Fruit fly (Drosophila melanogaster): ENCODE results near the gene CG17107.
A peak's percentile ranks its signal among the peaks of the same experiment; 100 is the strongest.

CG17107 gene

dm6 chr2L:10721535-10721934 is 39.8 kb downstream of the CG17107 start:
- peak; percentile 56 for TF ChIP-seq D1 (tag; optimal IDR thresholded peaks at IDR 0.05)
- no peak for TF ChIP-seq fd96Ca (GFP tag; IDR thresholded peaks at IDR 0.05)
- TF ChIP-seq CG8301 (tag; optimal IDR thresholded peaks at IDR 0.05) = no peak

dm6 chr2L:10723903-10724302 is 42.2 kb downstream of the CG17107 start, which contains the start of gene CG6431:
Gene CG6431, plus strand, starts transcription at chr2L:10724203.
- TF ChIP-seq CG10348 (GFP tag; IDR thresholded peaks at IDR 0.05) = no peak
- no peak for TF ChIP-seq CG13204 (GFP tag; optimal IDR thresholded peaks at IDR 0.05)
- no peak for TF ChIP-seq CG32121 (GFP tag; IDR thresholded peaks at IDR 0.05)
- no peak for TF ChIP-seq CG14655 (GFP tag; optimal IDR thresholded peaks at IDR 0.05)
- TF ChIP-seq CG4496 (GFP tag; IDR thresholded peaks at IDR 0.05) = no peak
- no peak for TF ChIP-seq CG12605 (GFP tag; IDR thresholded peaks at IDR 0.05)
- no peak for TF ChIP-seq CG15710 (tag; optimal IDR thresholded peaks at IDR 0.05)
- TF ChIP-seq rn (GFP tag; IDR thresholded peaks at IDR 0.05) = no peak
- no peak for TF ChIP-seq gl (tag; optimal IDR thresholded peaks at IDR 0.05)
- TF ChIP-seq Snoo (tag; optimal IDR thresholded peaks at IDR 0.05) = no peak
- no peak for TF ChIP-seq Ets98B (GFP tag; IDR thresholded peaks at IDR 0.05)

dm6 chr2L:10728751-10729150 is 47.0 kb downstream of the CG17107 start, which contains the start of gene CG6443:
Gene CG6443, plus strand, starts transcription at chr2L:10728978.
- TF ChIP-seq CG14655 (GFP tag; optimal IDR thresholded peaks at IDR 0.05) (no peak), CG15710 (tag; optimal IDR thresholded peaks at IDR 0.05) (no peak), Ets98B (GFP tag; IDR thresholded peaks at IDR 0.05) (no peak), CG32121 (GFP tag; IDR thresholded peaks at IDR 0.05) (no peak), fd96Ca (GFP tag; IDR thresholded peaks at IDR 0.05) (no peak), CG8301 (tag; optimal IDR thresholded peaks at IDR 0.05) (no peak), rn (GFP tag; IDR thresholded peaks at IDR 0.05) (no peak), D1 (tag; optimal IDR thresholded peaks at IDR 0.05) (no peak), CG8159 (tag; optimal IDR thresholded peaks at IDR 0.05) (no peak), CG34367 (tag; optimal IDR thresholded peaks at IDR 0.05) (no peak), Pif1B (GFP tag; optimal IDR thresholded peaks at IDR 0.05) (no peak), gl (tag; optimal IDR thresholded peaks at IDR 0.05) (no peak), CG9948 (tag; optimal IDR thresholded peaks at IDR 0.05) (no peak), Snoo (tag; optimal IDR thresholded peaks at IDR 0.05) (no peak), EcR (GFP tag; optimal IDR thresholded peaks at IDR 0.05) (no peak)

dm6 chr2L:10729955-10730354 is 48.3 kb downstream of the CG17107 start, which contains the start of gene CG17118:
Gene CG17118, plus strand, starts transcription at chr2L:10730255.
- TF ChIP-seq CG12605 (GFP tag; IDR thresholded peaks at IDR 0.05) (no peak), CG14655 (GFP tag; optimal IDR thresholded peaks at IDR 0.05) (no peak), rn (GFP tag; IDR thresholded peaks at IDR 0.05) (no peak), EcR (GFP tag; optimal IDR thresholded peaks at IDR 0.05) (no peak)

Measured in whole organism, pupa.